Worm (Caenorhabditis elegans): ENCODE results near the gene zig-11.

The zig-11 gene

DNA sequence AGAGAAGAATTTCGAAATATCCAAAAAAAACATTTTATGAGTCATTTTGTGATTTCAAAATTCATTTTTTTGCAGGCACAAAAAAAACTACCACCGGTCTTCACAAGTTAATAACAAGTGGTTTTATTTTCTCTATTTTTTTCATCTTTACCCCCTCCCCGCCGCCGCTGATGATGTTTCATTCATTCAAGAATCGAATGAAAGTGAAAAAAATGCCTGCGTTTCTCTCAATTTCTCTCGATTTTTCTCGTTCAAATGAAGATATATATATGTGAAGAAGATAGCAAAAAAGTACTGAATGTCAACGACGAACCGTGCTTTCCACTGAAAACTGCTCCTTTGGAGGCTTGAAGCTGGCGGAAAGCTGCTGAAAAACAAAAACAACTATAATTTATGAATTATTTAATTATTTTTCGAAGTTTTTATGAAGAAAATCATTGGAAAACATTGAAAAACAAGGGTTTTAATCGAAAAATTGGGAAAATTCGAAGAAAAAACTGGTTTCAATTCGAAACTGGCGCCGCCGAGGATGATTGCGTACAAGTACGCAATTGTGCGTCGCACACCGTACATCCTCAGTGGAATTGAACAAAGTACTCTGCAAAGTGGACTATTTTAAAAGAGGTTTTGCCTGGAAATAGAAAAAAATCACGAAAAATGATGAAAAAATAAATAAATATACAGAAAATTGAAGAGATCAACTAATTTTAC lies at the start of gene zig-11:
Gene zig-11, minus strand, starts transcription at position 373 of the 711 bp plus-strand sequence.
- TF ChIP-seq eyg-1 (tag; optimal IDR thresholded peaks at IDR 0.05) (no peak), gmeb-2 (tag; optimal IDR thresholded peaks at IDR 0.05) (no peak), ceh-24 (tag; optimal IDR thresholded peaks at IDR 0.05) (no peak), fkh-10 (GFP tag; optimal IDR thresholded peaks at IDR 0.05) (no peak), pqm-1 (tag; optimal IDR thresholded peaks at IDR 0.05) (no peak), ama-1 (optimal IDR thresholded peaks at IDR 0.05) (no peak), ceh-34 (tag; optimal IDR thresholded peaks at IDR 0.05) (no peak), npax-4 (tag; optimal IDR thresholded peaks at IDR 0.05) (no peak), ceh-19 (GFP tag; optimal IDR thresholded peaks at IDR 0.05) (no peak), hlh-13 (GFP tag; optimal IDR thresholded peaks at IDR 0.05) (no peak), ceh-30 (tag; optimal IDR thresholded peaks at IDR 0.05) (no peak), ref-2 (tag; optimal IDR thresholded peaks at IDR 0.05) (no peak), ceh-14 (tag; optimal IDR thresholded peaks at IDR 0.05) (no peak), ets-4 (tag; optimal IDR thresholded peaks at IDR 0.05) (no peak), tbx-7 (tag; optimal IDR thresholded peaks at IDR 0.05) (no peak), ceh-6 (GFP tag; optimal IDR thresholded peaks at IDR 0.05) (no peak), odd-2 (tag; optimal IDR thresholded peaks at IDR 0.05) (no peak)

DNA sequence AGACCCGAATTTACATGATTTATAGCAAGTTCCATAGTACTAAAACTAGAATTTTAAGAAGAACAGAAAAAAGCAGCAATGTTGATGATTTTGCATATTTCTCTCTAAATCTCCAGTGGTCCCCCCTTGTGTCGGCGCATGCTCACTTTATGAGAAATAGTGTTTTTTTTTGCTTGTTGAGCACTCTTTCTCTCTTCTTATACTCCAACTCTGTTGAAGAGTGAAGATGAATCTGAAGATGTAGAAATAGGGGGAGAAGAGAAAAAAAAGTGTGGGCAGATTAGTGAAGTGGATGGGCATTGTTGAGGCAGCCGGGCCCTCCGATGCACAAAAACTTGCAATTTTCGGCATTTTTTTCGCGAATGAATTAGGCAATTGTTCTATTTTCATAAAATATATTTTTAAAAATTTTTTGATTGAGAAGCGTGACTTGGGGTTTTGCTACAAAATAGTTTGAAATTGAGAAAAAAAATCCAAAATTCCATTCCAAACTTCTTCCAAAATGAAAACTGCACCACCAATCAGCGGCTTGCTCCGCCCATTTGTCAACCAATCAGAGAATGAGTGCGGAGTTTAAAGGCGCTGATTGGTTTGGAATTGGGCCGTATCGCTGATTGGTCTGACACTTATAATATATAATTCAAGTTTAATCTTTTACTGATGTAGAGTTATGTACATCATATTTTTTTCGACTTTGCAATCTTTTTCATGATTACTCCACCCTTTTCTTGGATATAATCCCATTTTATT lies 47.9 kb upstream of the zig-11 start:
- TF ChIP-seq gmeb-2 (tag; optimal IDR thresholded peaks at IDR 0.05) (no peak), nfya-1 (tag; optimal IDR thresholded peaks at IDR 0.05) (peak; percentile 89)

DNA sequence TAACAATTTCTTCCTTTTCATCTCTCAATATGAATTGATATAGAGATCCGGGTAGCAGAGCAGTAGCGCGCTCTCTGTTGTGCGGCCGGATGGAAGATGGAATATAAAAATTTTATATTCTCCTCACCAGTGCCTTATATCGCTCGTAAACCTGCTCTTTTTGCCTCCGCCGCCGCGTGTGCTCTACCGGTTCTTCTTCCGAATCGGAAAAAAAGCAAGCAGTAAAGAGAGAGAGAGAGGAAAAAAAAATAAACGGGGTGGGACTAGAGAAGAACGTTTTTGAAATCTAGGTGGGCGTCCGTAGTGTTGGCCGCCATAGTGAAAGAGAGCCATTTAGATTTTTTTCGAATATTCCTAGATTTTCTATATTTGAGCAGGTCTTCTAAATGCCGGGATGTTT lies 45.2 kb upstream of the zig-11 start, which contains the start of gene glb-25:
Gene glb-25, plus strand, starts transcription at position 301 of the 400 bp plus-strand sequence.
- TF ChIP-seq unc-55 (GFP tag; optimal IDR thresholded peaks at IDR 0.05) (no peak), tbx-7 (tag; optimal IDR thresholded peaks at IDR 0.05) (no peak), dmd-4 (tag; optimal IDR thresholded peaks at IDR 0.05; ENCODE audit: borderline replicate concordance) (no peak), hlh-15 (tag; optimal IDR thresholded peaks at IDR 0.05) (no peak), nhr-232 (tag; optimal IDR thresholded peaks at IDR 0.05) (no peak), fkh-10 (GFP tag; optimal IDR thresholded peaks at IDR 0.05) (no peak), ceh-31 (tag; optimal IDR thresholded peaks at IDR 0.05) (no peak), ceh-19 (GFP tag; optimal IDR thresholded peaks at IDR 0.05) (no peak), lin-11 (tag; optimal IDR thresholded peaks at IDR 0.05) (no peak), lim-6 (tag; optimal IDR thresholded peaks at IDR 0.05) (no peak), ceh-9 (tag; optimal IDR thresholded peaks at IDR 0.05) (no peak)

DNA sequence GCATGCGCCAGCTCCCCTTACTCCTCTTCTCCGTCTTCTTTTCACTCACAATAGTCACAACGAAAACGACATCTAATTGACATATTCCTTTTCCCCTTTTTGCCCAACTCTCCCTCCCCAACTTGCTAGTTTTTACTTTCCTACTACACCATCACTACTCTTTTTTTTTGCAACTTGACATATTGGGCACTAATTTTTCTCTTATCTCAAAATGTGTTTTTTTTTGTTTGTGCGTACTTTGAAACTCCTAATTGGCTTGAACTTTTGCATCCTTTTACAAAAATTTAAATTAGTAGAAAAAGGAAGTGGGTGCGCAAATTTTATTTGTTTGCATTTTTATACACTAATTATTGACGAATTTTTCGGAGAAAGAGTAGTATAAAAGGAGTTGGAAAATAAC lies 42.8 kb upstream of the zig-11 start:
- TF ChIP-seq unc-42 (tag; optimal IDR thresholded peaks at IDR 0.05) (peak; percentile 16), hlh-6 (tag; optimal IDR thresholded peaks at IDR 0.05) (no peak), dmd-4 (tag; optimal IDR thresholded peaks at IDR 0.05; ENCODE audit: borderline replicate concordance) (no peak), ref-2 (tag; optimal IDR thresholded peaks at IDR 0.05) (no peak)

DNA sequence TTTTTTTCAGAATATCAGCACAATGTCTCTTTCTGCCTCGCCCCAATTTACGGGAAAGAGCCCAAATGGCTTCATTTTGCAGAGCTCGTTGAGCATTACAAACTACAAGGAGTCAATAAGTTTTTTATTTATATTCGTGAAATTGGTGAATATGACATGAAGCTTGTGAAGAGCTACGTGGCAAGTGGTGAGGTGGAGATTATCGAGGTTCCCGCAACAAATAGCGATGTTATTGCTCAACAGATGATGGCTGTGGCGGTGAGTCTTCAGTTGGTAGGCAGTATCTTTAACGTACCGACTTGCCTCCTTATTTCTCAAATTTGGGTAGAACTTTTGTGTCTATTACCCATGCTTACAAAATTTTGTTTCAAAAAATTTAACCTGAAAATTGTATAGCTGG lies 35.7 kb upstream of the zig-11 start:
- TF ChIP-seq mec-3 (tag; optimal IDR thresholded peaks at IDR 0.05; ENCODE audit: borderline replicate concordance) (no peak), ttx-3 (tag; optimal IDR thresholded peaks at IDR 0.05) (no peak), syd-9 (tag; optimal IDR thresholded peaks at IDR 0.05) (no peak), npax-4 (tag; optimal IDR thresholded peaks at IDR 0.05) (no peak), hlh-13 (GFP tag; optimal IDR thresholded peaks at IDR 0.05) (no peak), pax-1 (tag; optimal IDR thresholded peaks at IDR 0.05) (no peak), ceh-22 (tag; optimal IDR thresholded peaks at IDR 0.05) (no peak), sox-4 (tag; optimal IDR thresholded peaks at IDR 0.05) (no peak), lim-6 (tag; optimal IDR thresholded peaks at IDR 0.05) (no peak), K02D7.2 (tag; optimal IDR thresholded peaks at IDR 0.05) (no peak)
